Worm (Caenorhabditis elegans): ENCODE measurements around the gene eel-1.
A peak's percentile ranks its signal among the peaks of the same experiment; 100 is the strongest.

The eel-1 gene

ce11 chrIV:2993278-2993899 lies 56.5 kb downstream of the eel-1 start (continued):
- TF ChIP-seq nhr-77 (tag; optimal IDR thresholded peaks at IDR 0.05) (no peak), sma-9 (GFP tag; optimal IDR thresholded peaks at IDR 0.05) (peak; percentile 60), sma-9 (tag; optimal IDR thresholded peaks at IDR 0.05) (no peak), crh-2 (tag; optimal IDR thresholded peaks at IDR 0.05) (peak; percentile 59), nhr-10 (tag; optimal IDR thresholded peaks at IDR 0.05) (no peak), unc-39 (tag; optimal IDR thresholded peaks at IDR 0.05) (no peak), sem-4 (tag; optimal IDR thresholded peaks at IDR 0.05) (peak; percentile 64), nhr-237 (tag; optimal IDR thresholded peaks at IDR 0.05) (no peak), dmd-4 (tag; optimal IDR thresholded peaks at IDR 0.05) (no peak), ceh-16 (tag; optimal IDR thresholded peaks at IDR 0.05) (no peak), fos-1 (tag; optimal IDR thresholded peaks at IDR 0.05) (no peak), alr-1 (tag; optimal IDR thresholded peaks at IDR 0.05) (no peak), aly-2 (tag; optimal IDR thresholded peaks at IDR 0.05) (no peak), R02D3.7 (tag; optimal IDR thresholded peaks at IDR 0.05) (no peak), ztf-4 (tag; optimal IDR thresholded peaks at IDR 0.05) (no peak), elt-3 (tag; optimal IDR thresholded peaks at IDR 0.05) (no peak), zag-1 (tag; optimal IDR thresholded peaks at IDR 0.05) (peak; percentile 14), sma-3 (GFP tag; optimal IDR thresholded peaks at IDR 0.05) (no peak), egl-27 (tag; optimal IDR thresholded peaks at IDR 0.05) (no peak), elt-1 (tag; optimal IDR thresholded peaks at IDR 0.05) (no peak), nhr-25 (tag; optimal IDR thresholded peaks at IDR 0.05) (peak; percentile 40), snpc-4 (tag; optimal IDR thresholded peaks at IDR 0.05) (no peak)

- TF ChIP-seq ztf-11 (tag; optimal IDR thresholded peaks at IDR 0.05) (no peak), crh-2 (tag; optimal IDR thresholded peaks at IDR 0.05) (no peak), gmeb-1 (tag; optimal IDR thresholded peaks at IDR 0.05) (no peak), elt-1 (tag; optimal IDR thresholded peaks at IDR 0.05) (no peak), nhr-6 (tag; optimal IDR thresholded peaks at IDR 0.05) (no peak), unc-62 (GFP tag; optimal IDR thresholded peaks at IDR 0.05) (no peak), peb-1 (tag; optimal IDR thresholded peaks at IDR 0.05) (no peak), mbf-1 (tag; optimal IDR thresholded peaks at IDR 0.05) (no peak), ceh-16 (tag; optimal IDR thresholded peaks at IDR 0.05) (no peak), ztf-1 (GFP tag; conservative IDR thresholded peaks at IDR 0.05) (no peak), elt-3 (tag; optimal IDR thresholded peaks at IDR 0.05) (no peak), nhr-12 (tag; optimal IDR thresholded peaks at IDR 0.05) (no peak), unc-55 (GFP tag; optimal IDR thresholded peaks at IDR 0.05) (peak; percentile 40), lin-13 (GFP tag; optimal IDR thresholded peaks at IDR 0.05) (no peak), Y55F3AM.14 (GFP tag; optimal IDR thresholded peaks at IDR 0.05) (no peak), ztf-4 (tag; optimal IDR thresholded peaks at IDR 0.05) (no peak), nhr-10 (tag; optimal IDR thresholded peaks at IDR 0.05) (no peak), skn-1 (tag; optimal IDR thresholded peaks at IDR 0.05) (no peak), ZK546.5 (tag; optimal IDR thresholded peaks at IDR 0.05) (no peak), lsy-2 (tag; optimal IDR thresholded peaks at IDR 0.05) (peak in 1 of 2 experiments; percentile 28), nhr-129 (tag; optimal IDR thresholded peaks at IDR 0.05) (peak; percentile 49), nhr-237 (tag; optimal IDR thresholded peaks at IDR 0.05) (no peak), sma-9 (GFP tag; optimal IDR thresholded peaks at IDR 0.05) (no peak), sma-9 (tag; optimal IDR thresholded peaks at IDR 0.05) (no peak), egl-27 (tag; optimal IDR thresholded peaks at IDR 0.05) (no peak), F13H6.1 (tag; optimal IDR thresholded peaks at IDR 0.05) (peak; percentile 18), nhr-21 (tag; optimal IDR thresholded peaks at IDR 0.05) (no peak)
Observed at ce11 chrIV:2990519-2990918, 59.4 kb downstream of the eel-1 start.

ce11 chrIV:2986720-2987119 lies 63.2 kb downstream of the eel-1 start:
- no peak for TF ChIP-seq nhr-23 (tag; optimal IDR thresholded peaks at IDR 0.05)
- no peak for TF ChIP-seq sma-3 (GFP tag; optimal IDR thresholded peaks at IDR 0.05)
- TF ChIP-seq snpc-4 (tag; optimal IDR thresholded peaks at IDR 0.05) = no peak
- TF ChIP-seq sma-9 (GFP tag; optimal IDR thresholded peaks at IDR 0.05) = no peak
- no peak for TF ChIP-seq sma-9 (tag; optimal IDR thresholded peaks at IDR 0.05)
- no peak for TF ChIP-seq zag-1 (tag; optimal IDR thresholded peaks at IDR 0.05)
- TF ChIP-seq nhr-129 (tag; optimal IDR thresholded peaks at IDR 0.05) = no peak
- no peak for TF ChIP-seq unc-55 (GFP tag; optimal IDR thresholded peaks at IDR 0.05)

All from whole organism, L2 larva.